Worm (Caenorhabditis elegans) whole organism, dauer: ENCODE results near the gene gana-1.

Experiments used
- unc-62 ChIP-seq: sonication (generic microtip); optimal IDR thresholded peaks from 2 replicates; lab custom pipeline; 2017; ENCODE audit warnings: missing biosample characterization, missing genetic modification reagents, missing genetic modification characterization

gana-1 gene

ce11 chrV:12075983-12076382 lies 11.1 kb upstream of the gana-1 start:
- TF ChIP-seq unc-62 (GFP tag; lab: Kevin White, UChicago): no peak

ce11 chrV:12080274-12080673 lies 6.8 kb upstream of the gana-1 start, which contains the start of gene R07B7.9:
R07B7.9 (minus strand) TSS chrV:12080374.
- TF ChIP-seq unc-62 (GFP tag; lab: Kevin White, UChicago): no peak

ce11 chrV:12082932-12083331 lies 4.1 kb upstream of the gana-1 start, which contains the start of gene R07B7.10:
R07B7.10 (plus strand) TSS chrV:12083216.
- TF ChIP-seq unc-62 (GFP tag; lab: Kevin White, UChicago): no peak

ce11 chrV:12084216-12084615 lies 2.8 kb upstream of the gana-1 start, which contains the start of gene R07B7.8:
R07B7.8 (minus strand) TSS chrV:12084316.
- TF ChIP-seq unc-62 (GFP tag; lab: Kevin White, UChicago): no peak

- TF ChIP-seq unc-62 (GFP tag; lab: Kevin White, UChicago): no peak
Observed at ce11 chrV:12085867-12086634, 983 bp upstream of the gana-1 start.

ce11 chrV:12088773-12089172 lies 1.7 kb downstream of the gana-1 start, which contains the start of gene R07B7.12:
R07B7.12 (plus strand) TSS chrV:12089073.
- TF ChIP-seq unc-62 (GFP tag; lab: Kevin White, UChicago): no peak

ce11 chrV:12091759-12092158 lies 4.7 kb downstream of the gana-1 start, which contains the start of gene nhr-206:
nhr-206 (plus strand) TSS chrV:12092006.
- no peak for TF ChIP-seq unc-62 (GFP tag; lab: Kevin White, UChicago)

ce11 chrV:12094030-12094429 lies 7.0 kb downstream of the gana-1 start, which contains the start of gene nhr-208:
nhr-208 (plus strand) TSS chrV:12094317.
- no peak for TF ChIP-seq unc-62 (GFP tag; lab: Kevin White, UChicago)

- no peak for TF ChIP-seq unc-62 (GFP tag; lab: Kevin White, UChicago)
Observed at ce11 chrV:12095865-12096264, 8.8 kb downstream of the gana-1 start, which contains the start of gene nhr-207. nhr-207 (plus strand) TSS chrV:12096146.

ce11 chrV:12098123-12098522 lies 11.1 kb downstream of the gana-1 start, which contains the start of gene nhr-209:
nhr-209 (plus strand) TSS chrV:12098149.
- TF ChIP-seq unc-62 (GFP tag; lab: Kevin White, UChicago): no peak

ce11 chrV:12100794-12101343 lies 13.8 kb downstream of the gana-1 start, which contains the start of gene nhr-154:
nhr-154 (plus strand) TSS chrV:12101293.
- TF ChIP-seq unc-62 (GFP tag; lab: Kevin White, UChicago): no peak

ce11 chrV:12103920-12104319 lies 16.9 kb downstream of the gana-1 start, which contains the start of gene nhr-153:
nhr-153 (plus strand) TSS chrV:12104220.
- no peak for TF ChIP-seq unc-62 (GFP tag; lab: Kevin White, UChicago)

ce11 chrV:12106841-12107240 lies 19.8 kb downstream of the gana-1 start, which contains the start of gene nhr-136:
nhr-136 (plus strand) TSS chrV:12107141.
- TF ChIP-seq unc-62 (GFP tag; lab: Kevin White, UChicago): no peak

ce11 chrV:12111452-12111851 lies 24.4 kb downstream of the gana-1 start, which contains the start of gene lhpp-1:
lhpp-1 (minus strand) TSS chrV:12111805.
- TF ChIP-seq unc-62 (GFP tag; lab: Kevin White, UChicago): no peak

ce11 chrV:12113726-12114125 lies 26.7 kb downstream of the gana-1 start:
- TF ChIP-seq unc-62 (GFP tag; lab: Kevin White, UChicago): no peak

- TF ChIP-seq unc-62 (GFP tag; lab: Kevin White, UChicago): no peak
Observed at ce11 chrV:12114693-12115092, 27.7 kb downstream of the gana-1 start, which contains the start of gene spin-1. spin-1 (plus strand) TSS chrV:12114993.
